Worm (Caenorhabditis elegans) whole organism, L1 larva: ENCODE measurements around the gene taap-1.

Experiments used
- ama-1 ChIP-seq: fragments of 150-350 bp; optimal IDR thresholded peaks from 2 replicates; lab custom pipeline; 2014
- nhr-11 ChIP-seq: fragments of 150-350 bp; optimal IDR thresholded peaks from 2 replicates; lab custom pipeline; 2014; ENCODE audit warnings: missing biosample characterization, missing genetic modification characterization
- unc-62 ChIP-seq: fragments of 150-350 bp; optimal IDR thresholded peaks from 2 replicates; lab custom pipeline; 2014; ENCODE audit warnings: missing biosample characterization, missing genetic modification reagents, missing genetic modification characterization

ce11 chrII:8450750-8451149, 32.9 kb downstream of the taap-1 start:
- TF ChIP-seq nhr-11 (tag; lab: Kevin White, UChicago), result no peak
- no peak for TF ChIP-seq unc-62 (GFP tag; lab: Kevin White, UChicago)
- TF ChIP-seq ama-1 (lab: Kevin White, UChicago), result no peak
